Worm (Caenorhabditis elegans): ENCODE results near the gene C50H11.8.

DNA sequence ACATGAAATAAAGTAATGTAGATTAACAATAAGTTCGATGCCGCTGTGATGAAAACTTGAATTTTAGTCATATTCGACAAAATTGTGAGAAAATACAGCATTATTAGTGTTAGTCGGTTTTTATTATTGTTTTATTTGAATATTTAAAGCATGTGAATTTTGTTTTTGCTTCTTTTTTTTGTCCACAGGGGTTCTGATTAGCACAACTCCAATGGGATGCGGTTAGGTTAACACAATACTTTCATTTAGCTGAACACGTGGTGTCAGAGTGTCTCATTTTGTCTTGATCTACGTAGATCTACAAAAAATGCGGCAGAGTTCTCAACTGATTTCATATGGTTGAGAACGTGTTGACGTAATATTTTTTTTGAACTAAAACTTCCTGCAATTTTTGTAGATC, 14.7 kb downstream of the C50H11.8 start, which contains the start of gene str-40:
- TF ChIP-seq nhr-12 (tag; optimal IDR thresholded peaks at IDR 0.05) (no peak), pag-3 (tag; optimal IDR thresholded peaks at IDR 0.05; ENCODE audit: borderline replicate concordance, insufficient read depth) (no peak), zip-4 (GFP tag; optimal IDR thresholded peaks at IDR 0.05) (no peak), fos-1 (tag; optimal IDR thresholded peaks at IDR 0.05) (no peak), snpc-4 (tag; optimal IDR thresholded peaks at IDR 0.05) (no peak), Y116A8C.19 (tag; optimal IDR thresholded peaks at IDR 0.05; ENCODE audit: borderline replicate concordance) (no peak)

Measured in whole organism, L1 larva.